Worm (Caenorhabditis elegans) whole organism, L3 larva: ENCODE data around the gene srz-104.

Source experiments
- R02D3.7 ChIP-seq: fragments of 150-350 bp; optimal IDR thresholded peaks from 2 replicates; lab custom pipeline; 2014; ENCODE audit warnings: missing biosample characterization, missing genetic modification characterization
- ZK546.5 ChIP-seq: sonication (generic microtip); optimal IDR thresholded peaks from 2 replicates; lab custom pipeline; 2017; ENCODE audit warnings: missing biosample characterization, missing genetic modification characterization
- aly-2 ChIP-seq: fragments of 150-350 bp; optimal IDR thresholded peaks from 2 replicates; lab custom pipeline; 2014; ENCODE audit warnings: missing biosample characterization, missing genetic modification characterization
- ama-1 ChIP-seq: fragments of 150-350 bp; optimal IDR thresholded peaks from 2 replicates; lab custom pipeline; 2018
- ceh-16 ChIP-seq: sonication (generic microtip); optimal IDR thresholded peaks from 2 replicates; lab custom pipeline; 2017; ENCODE audit warnings: missing biosample characterization, missing genetic modification characterization
- ceh-28 ChIP-seq: fragments of 150-350 bp; optimal IDR thresholded peaks from 2 replicates; lab custom pipeline; 2014; ENCODE audit warnings: missing biosample characterization, missing genetic modification reagents, missing genetic modification characterization
- ceh-82 ChIP-seq: fragments of 150-350 bp; optimal IDR thresholded peaks from 2 replicates; lab custom pipeline; 2014; ENCODE audit warnings: missing biosample characterization, missing genetic modification characterization
- ceh-9 ChIP-seq: sonication (generic microtip); optimal IDR thresholded peaks from 2 replicates; lab custom pipeline; 2018; ENCODE audit warnings: missing biosample characterization, missing genetic modification characterization
- egl-27 ChIP-seq: sonication (generic microtip); optimal IDR thresholded peaks from 4 replicates; lab custom pipeline; 2017; ENCODE audit warnings: missing biosample characterization, missing genetic modification reagents, missing genetic modification characterization
- elt-1 ChIP-seq: fragments of 150-350 bp; optimal IDR thresholded peaks from 2 replicates; lab custom pipeline; 2014; ENCODE audit warnings: missing biosample characterization, missing genetic modification characterization
- elt-2 ChIP-seq: sonication (generic microtip); optimal IDR thresholded peaks from 2 replicates; lab custom pipeline; 2016; ENCODE audit warnings: missing genetic modification reagents, mild to moderate bottlenecking, missing genetic modification characterization, missing compliant biosample characterization
- elt-3 ChIP-seq, 3 experiments: fragments of 150-350 bp in 1 of 3; sonication (generic microtip) in 2 of 3; optimal IDR thresholded peaks; 2 replicates in 2 of 3; 4 replicates in 1 of 3; lab custom pipeline; 2014 to 2017; ENCODE audit warnings: missing biosample characterization in 3 of 3, missing genetic modification characterization in 3 of 3
- fkh-2 ChIP-seq: fragments of 150-350 bp; optimal IDR thresholded peaks from 2 replicates; lab custom pipeline; 2014; ENCODE audit warnings: missing biosample characterization, missing genetic modification reagents, missing genetic modification characterization
- hmg-11 ChIP-seq: sonication (generic microtip); optimal IDR thresholded peaks from 2 replicates; lab custom pipeline; 2016; ENCODE audit warnings: missing genetic modification characterization, missing compliant biosample characterization
- lin-39 ChIP-seq: fragments of 150-350 bp; optimal IDR thresholded peaks from 2 replicates; lab custom pipeline; 2018; ENCODE audit warnings: missing biosample characterization, missing genetic modification reagents, missing genetic modification characterization
- lsy-12 ChIP-seq: sonication (generic microtip); optimal IDR thresholded peaks from 2 replicates; lab custom pipeline; 2016; ENCODE audit warnings: mild to moderate bottlenecking, missing genetic modification characterization, missing compliant biosample characterization
- mdl-1 ChIP-seq: fragments of 150-350 bp; optimal IDR thresholded peaks from 2 replicates; lab custom pipeline; 2014; ENCODE audit warnings: missing biosample characterization, missing genetic modification characterization
- mml-1 ChIP-seq: fragments of 150-350 bp; sonication (generic microtip); optimal IDR thresholded peaks from 3 replicates; lab custom pipeline; 2014; ENCODE audit warnings: missing biosample characterization, missing genetic modification characterization
- nhr-11 ChIP-seq: fragments of 150-350 bp; optimal IDR thresholded peaks from 2 replicates; lab custom pipeline; 2014; ENCODE audit warnings: missing biosample characterization, missing genetic modification characterization
- nhr-12 ChIP-seq: fragments of 150-350 bp; optimal IDR thresholded peaks from 2 replicates; lab custom pipeline; 2014; ENCODE audit warnings: missing biosample characterization, missing genetic modification characterization
- nhr-237 ChIP-seq: fragments of 150-350 bp; optimal IDR thresholded peaks from 2 replicates; lab custom pipeline; 2014; ENCODE audit warnings: missing biosample characterization, missing genetic modification characterization
- nhr-25 ChIP-seq: sonication (generic microtip); optimal IDR thresholded peaks from 2 replicates; lab custom pipeline; 2017; ENCODE audit warnings: missing biosample characterization, missing genetic modification characterization
- nhr-28 ChIP-seq: fragments of 150-350 bp; optimal IDR thresholded peaks from 2 replicates; lab custom pipeline; 2014; ENCODE audit warnings: missing biosample characterization, missing genetic modification characterization
- nhr-67 ChIP-seq: fragments of 150-350 bp; optimal IDR thresholded peaks from 2 replicates; lab custom pipeline; 2014; ENCODE audit warnings: missing biosample characterization, missing genetic modification characterization
- pha-4 ChIP-seq: fragments of 150-350 bp; optimal IDR thresholded peaks from 2 replicates; lab custom pipeline; 2014; ENCODE audit warnings: missing biosample characterization, missing genetic modification reagents, missing genetic modification characterization
- pqm-1 ChIP-seq: fragments of 150-350 bp; optimal IDR thresholded peaks from 2 replicates; lab custom pipeline; 2017; ENCODE audit warnings: missing biosample characterization, missing genetic modification characterization, inconsistent platforms
- sea-2 ChIP-seq: fragments of 150-350 bp; sonication (generic microtip); optimal IDR thresholded peaks from 4 replicates; lab custom pipeline; 2014; ENCODE audit warnings: missing biosample characterization, missing genetic modification reagents, missing genetic modification characterization
- skn-1 ChIP-seq: fragments of 150-350 bp; optimal IDR thresholded peaks from 2 replicates; lab custom pipeline; 2014; ENCODE audit warnings: missing biosample characterization, missing genetic modification characterization
- unc-39 ChIP-seq: sonication (generic microtip); optimal IDR thresholded peaks from 4 replicates; lab custom pipeline; 2017; ENCODE audit warnings: missing biosample characterization, missing genetic modification characterization
- unc-62 ChIP-seq: fragments of 150-350 bp; sonication (generic microtip); optimal IDR thresholded peaks from 4 replicates; lab custom pipeline; 2014; ENCODE audit warnings: missing biosample characterization, missing genetic modification reagents, missing genetic modification characterization
- zag-1 ChIP-seq: fragments of 150-350 bp; optimal IDR thresholded peaks from 2 replicates; lab custom pipeline; 2014; ENCODE audit warnings: missing biosample characterization, missing genetic modification characterization
- ztf-11 ChIP-seq: fragments of 150-350 bp; optimal IDR thresholded peaks from 2 replicates; lab custom pipeline; 2014; ENCODE audit warnings: missing biosample characterization, missing genetic modification characterization

Gene srz-104

DNA sequence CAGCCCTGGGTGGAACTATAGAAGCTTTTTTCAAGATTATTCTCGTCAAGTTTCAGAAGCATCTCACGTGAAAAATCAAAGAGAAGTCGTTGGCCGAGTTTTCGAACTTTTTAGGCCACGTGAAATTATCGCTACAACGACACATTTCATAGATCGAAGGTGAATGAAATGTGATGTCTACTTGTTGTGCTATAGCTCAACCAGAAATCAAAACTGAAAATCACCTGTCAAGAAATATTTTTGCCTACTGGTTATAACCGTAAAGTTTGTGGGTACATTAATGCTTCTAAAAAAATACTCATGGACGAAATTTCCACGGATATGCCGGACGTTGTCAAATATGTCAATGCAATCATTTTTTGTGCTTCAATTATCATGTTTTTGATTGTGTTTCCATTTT is 11.6 kb downstream of the srz-104 start, which contains the start of gene srz-38:
Gene srz-38, plus strand, starts transcription at position 301 of the 400 bp plus-strand sequence.
- no peak for TF ChIP-seq ZK546.5
- no peak for TF ChIP-seq nhr-67 (tag; lab: Kevin White, UChicago)
- no peak for TF ChIP-seq sea-2 (GFP tag; lab: Kevin White, UChicago)
- TF ChIP-seq fkh-2 (tag; lab: Kevin White, UChicago) = no peak
- TF ChIP-seq R02D3.7 (tag; lab: Kevin White, UChicago) = no peak
- no peak for TF ChIP-seq mml-1 (tag; lab: Kevin White, UChicago)
- no peak for TF ChIP-seq lin-39 (tag; lab: Kevin White, UChicago)
- TF ChIP-seq nhr-11 = no peak
- no peak for TF ChIP-seq elt-3 (tag; optimal IDR thresholded peaks at IDR 0.05; lab: Kevin White, UChicago)
- TF ChIP-seq elt-1 (tag; lab: Kevin White, UChicago) = no peak
- TF ChIP-seq nhr-237 = no peak
- no peak for TF ChIP-seq ztf-11 (tag; lab: Kevin White, UChicago)

DNA sequence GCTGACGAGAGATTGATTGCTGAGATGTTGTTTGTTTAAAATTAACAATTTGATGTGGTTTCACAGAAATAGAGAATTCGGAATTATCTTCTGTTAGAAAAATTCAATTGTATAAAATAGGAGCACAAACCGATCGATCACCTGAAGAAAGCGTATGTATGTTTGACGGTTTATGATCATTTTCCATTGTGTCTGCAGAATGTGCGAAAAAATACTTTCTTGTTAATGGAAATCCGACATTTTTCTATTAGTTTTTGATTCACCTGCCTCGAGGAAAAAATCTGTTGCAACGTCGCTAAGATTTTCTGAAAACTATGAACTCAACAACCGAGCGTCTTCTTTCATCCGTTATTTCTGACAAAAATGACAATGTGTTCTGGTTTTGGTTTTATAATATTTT is 13.2 kb downstream of the srz-104 start, which contains the start of gene C35D6.13:
Gene C35D6.13, plus strand, starts transcription at position 301 of the 400 bp plus-strand sequence.
- no peak for TF ChIP-seq aly-2 (tag; lab: Kevin White, UChicago)
- no peak for TF ChIP-seq ama-1 (lab: Kevin White, UChicago)
- TF ChIP-seq lsy-12 (tag; lab: Kevin White, UChicago) = no peak
- no peak for TF ChIP-seq zag-1 (tag; lab: Kevin White, UChicago)
- no peak for TF ChIP-seq pqm-1 (tag; lab: Kevin White, UChicago)
- no peak for TF ChIP-seq mml-1 (tag; lab: Kevin White, UChicago)
- TF ChIP-seq nhr-28 (tag; lab: Kevin White, UChicago) = no peak
- TF ChIP-seq egl-27 (tag; lab: Kevin White, UChicago) = no peak
- TF ChIP-seq elt-1 (tag; lab: Kevin White, UChicago) = no peak
- no peak for TF ChIP-seq ceh-16
- TF ChIP-seq lin-39 (tag; lab: Kevin White, UChicago) = no peak
- no peak for TF ChIP-seq ztf-11 (tag; lab: Kevin White, UChicago)
- TF ChIP-seq unc-39 (tag; lab: Kevin White, UChicago) = no peak
- TF ChIP-seq unc-62 = no peak
- no peak for TF ChIP-seq skn-1 (tag; lab: Kevin White, UChicago)
- no peak for TF ChIP-seq hmg-11 (tag; lab: Kevin White, UChicago)
- TF ChIP-seq, all 47 proteins: peak for 0

ce11 chrIV:16346514-16346913 is 23.0 kb downstream of the srz-104 start, which contains the start of gene C35D6.3:
Gene C35D6.3, plus strand, starts transcription at chrIV:16346814.
- TF ChIP-seq nhr-67 (tag; lab: Kevin White, UChicago) = no peak
- TF ChIP-seq nhr-25 = no peak
- TF ChIP-seq lin-39 (tag; lab: Kevin White, UChicago) = no peak
- TF ChIP-seq nhr-11 = no peak

ce11 chrIV:16350690-16351089 is 27.2 kb downstream of the srz-104 start, which contains the start of gene C35D6.4:
Gene C35D6.4, plus strand, starts transcription at chrIV:16350990.
- TF ChIP-seq ceh-28 (tag; lab: Kevin White, UChicago) (no peak), nhr-25 (no peak), pha-4 (tag; lab: Kevin White, UChicago) (no peak), mdl-1 (tag; lab: Kevin White, UChicago) (no peak), nhr-237 (no peak)
- TF ChIP-seq, all 47 proteins: peak for 0

- TF ChIP-seq pqm-1 (tag; lab: Kevin White, UChicago) (peak; percentile 4), lsy-12 (tag; lab: Kevin White, UChicago) (no peak), ceh-82 (tag; lab: Kevin White, UChicago) (no peak), nhr-12 (no peak), elt-2 (tag; lab: Kevin White, UChicago) (peak; percentile 47), fkh-2 (tag; lab: Kevin White, UChicago) (no peak), lin-39 (tag; lab: Kevin White, UChicago) (no peak), zag-1 (tag; lab: Kevin White, UChicago) (no peak), pha-4 (tag; lab: Kevin White, UChicago) (peak; percentile 0)
These were observed 41.1 kb downstream of the srz-104 start for ce11 chrIV:16364581-16364980.

DNA sequence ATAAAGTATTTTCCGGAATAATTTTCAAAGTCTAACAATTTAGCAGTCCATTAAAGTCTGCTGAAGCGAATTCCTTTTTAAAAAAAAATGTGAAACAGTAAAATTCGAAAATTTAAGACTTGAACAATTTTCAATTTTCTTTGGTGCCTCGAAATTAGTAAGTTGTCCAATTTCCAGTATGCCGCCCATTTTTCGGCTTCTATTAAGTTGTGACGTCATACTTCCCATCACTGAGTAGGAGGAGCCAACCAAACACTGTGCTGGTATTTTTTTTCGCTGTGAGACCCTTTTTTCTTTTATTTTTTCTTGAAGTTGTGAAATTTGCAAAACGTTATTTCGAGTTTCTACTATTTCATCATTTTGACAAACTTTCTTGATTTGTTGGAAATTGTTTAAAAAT is 47.1 kb downstream of the srz-104 start:
- TF ChIP-seq ceh-9 (tag; lab: Kevin White, UChicago) = no peak
- no peak for TF ChIP-seq fkh-2 (tag; lab: Kevin White, UChicago)
- no peak for TF ChIP-seq ceh-28 (tag; lab: Kevin White, UChicago)
- TF ChIP-seq, all 47 proteins: peak for 0
